Fruit fly (Drosophila melanogaster): ENCODE results near the gene CG31688.

CG31688 gene

dm6 chr2L:20401408-20401807 is 24.6 kb upstream of the CG31688 start:
- TF ChIP-seq Eip78C (GFP tag), result peak; percentile 52
- TF ChIP-seq CG9139 (GFP tag; optimal IDR thresholded peaks at IDR 0.05), result no peak
- peak; percentile 32 for TF ChIP-seq CG32006 (GFP tag; optimal IDR thresholded peaks at IDR 0.05)
- TF ChIP-seq Hr39 (GFP tag; optimal IDR thresholded peaks at IDR 0.05), result no peak
- TF ChIP-seq Ets96B (tag; optimal IDR thresholded peaks at IDR 0.05), result no peak
- TF ChIP-seq Sox15 (GFP tag; optimal IDR thresholded peaks at IDR 0.05), result no peak

DNA sequence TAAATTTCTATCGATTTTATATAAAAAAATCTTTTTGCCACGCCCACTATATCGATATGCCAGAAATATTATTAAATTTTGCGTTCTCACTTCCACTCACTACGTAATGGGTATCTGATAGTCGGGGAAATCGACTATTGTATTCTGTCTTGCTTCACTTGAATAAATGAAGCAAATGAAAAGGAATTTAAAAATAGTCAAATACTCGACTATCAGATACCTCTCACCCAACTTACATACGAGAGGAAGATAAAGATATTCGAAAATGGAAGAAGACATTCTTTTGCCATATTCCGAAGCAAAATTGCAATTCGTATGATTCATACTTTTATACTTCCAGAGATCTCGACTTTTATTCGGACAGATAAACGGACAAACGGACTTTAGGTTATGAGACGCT is 12.2 kb upstream of the CG31688 start:
- TF ChIP-seq CG4318 (GFP tag; optimal IDR thresholded peaks at IDR 0.05) (no peak), Lpt (GFP tag; optimal IDR thresholded peaks at IDR 0.05) (no peak), CG3919 (GFP tag; optimal IDR thresholded peaks at IDR 0.05) (no peak), acj6 (GFP tag; optimal IDR thresholded peaks at IDR 0.05) (no peak), CG11762 (GFP tag; optimal IDR thresholded peaks at IDR 0.05; ENCODE audit: insufficient read depth) (no peak), Met (GFP tag; optimal IDR thresholded peaks at IDR 0.05) (no peak)

DNA sequence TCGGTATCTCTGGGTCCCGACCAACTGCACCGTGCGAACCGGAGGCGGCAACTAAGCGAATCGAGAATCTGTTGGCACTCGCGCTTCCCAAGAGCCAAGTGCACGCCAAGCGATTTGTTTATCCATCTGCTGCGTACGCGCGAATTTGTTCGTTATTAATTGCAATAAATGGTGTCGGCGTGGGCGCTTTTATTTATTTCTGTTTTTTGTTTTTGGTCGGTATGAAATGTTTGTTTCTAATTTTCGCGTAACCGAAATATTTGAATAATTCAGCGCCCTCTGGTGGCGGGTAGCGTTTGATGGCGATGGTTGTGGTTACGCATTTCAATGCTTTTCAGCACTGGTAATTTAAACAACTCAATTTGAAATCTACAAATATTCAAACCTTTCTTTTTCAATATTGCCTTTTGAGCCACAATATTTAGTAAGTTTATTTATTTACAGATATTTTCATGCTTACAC is 11.2 kb upstream of the CG31688 start, which contains the start of gene CG10947:
Gene CG10947, minus strand, starts transcription at position 51 of the 462 bp plus-strand sequence.
- TF ChIP-seq Ets21C (GFP tag; optimal IDR thresholded peaks at IDR 0.05), result peak; percentile 41
- peak; percentile 5 for TF ChIP-seq CG3032 (tag; optimal IDR thresholded peaks at IDR 0.05)
- peak; percentile 23 for TF ChIP-seq Sox102F (GFP tag; optimal IDR thresholded peaks at IDR 0.05)
- no peak for TF ChIP-seq CG10669 (GFP tag; optimal IDR thresholded peaks at IDR 0.05)
- TF ChIP-seq ss (GFP tag; optimal IDR thresholded peaks at IDR 0.05), result no peak
- TF ChIP-seq CG11294 (GFP tag; IDR thresholded peaks at IDR 0.05), result no peak
- no peak for TF ChIP-seq CG34406 (GFP tag; optimal IDR thresholded peaks at IDR 0.05)
- TF ChIP-seq CG3919 (GFP tag; optimal IDR thresholded peaks at IDR 0.05), result peak; percentile 75
- peak; percentile 41 for TF ChIP-seq Hr4 (GFP tag; optimal IDR thresholded peaks at IDR 0.05)
- TF ChIP-seq CG8119 (GFP tag; IDR thresholded peaks at IDR 0.05), result no peak
- TF ChIP-seq topi (GFP tag; optimal IDR thresholded peaks at IDR 0.05), result peak; percentile 62
- no peak for TF ChIP-seq CG8632 (GFP tag; optimal IDR thresholded peaks at IDR 0.05)
- TF ChIP-seq dac (GFP tag; optimal IDR thresholded peaks at IDR 0.05), result peak; percentile 23
- peak; percentile 65 for TF ChIP-seq lz (GFP tag; optimal IDR thresholded peaks at IDR 0.05)
- TF ChIP-seq CG32006 (GFP tag; optimal IDR thresholded peaks at IDR 0.05), result peak; percentile 27
- TF ChIP-seq Eip93F (GFP tag; optimal IDR thresholded peaks at IDR 0.05), result no peak
- TF ChIP-seq Eip78C (GFP tag), result peak; percentile 80
- peak; percentile 62 for TF ChIP-seq esn (GFP tag; optimal IDR thresholded peaks at IDR 0.05)
- TF ChIP-seq CG6854 (GFP tag; optimal IDR thresholded peaks at IDR 0.05), result no peak
- peak; percentile 47 for TF ChIP-seq Met (GFP tag; optimal IDR thresholded peaks at IDR 0.05)
- TF ChIP-seq achi (GFP tag; optimal IDR thresholded peaks at IDR 0.05), result peak; percentile 20
- peak; percentile 48 for TF ChIP-seq Sox14 (GFP tag; optimal IDR thresholded peaks at IDR 0.05)
- TF ChIP-seq OdsH (GFP tag; optimal IDR thresholded peaks at IDR 0.05), result peak; percentile 46
- no peak for TF ChIP-seq Gug (GFP tag; IDR thresholded peaks at IDR 0.05)
- TF ChIP-seq CG6163 (GFP tag; IDR thresholded peaks at IDR 0.05), result peak; percentile 51; the same call in 1 of the 3 replicates
- TF ChIP-seq vri (GFP tag; optimal IDR thresholded peaks at IDR 0.05), result no peak
- TF ChIP-seq net (GFP tag; optimal IDR thresholded peaks at IDR 0.05), result no peak
- TF ChIP-seq CG10631 (GFP tag; optimal IDR thresholded peaks at IDR 0.05), result peak; percentile 3
- TF ChIP-seq Sox15 (GFP tag; optimal IDR thresholded peaks at IDR 0.05), result peak; percentile 12
- peak; percentile 48 for TF ChIP-seq fkh (GFP tag; optimal IDR thresholded peaks at IDR 0.05)
- peak; percentile 61 for TF ChIP-seq cyc (GFP tag; optimal IDR thresholded peaks at IDR 0.05)
- peak; percentile 37 for TF ChIP-seq CG6792 (GFP tag; optimal IDR thresholded peaks at IDR 0.05)
- peak; percentile 68 for TF ChIP-seq CG31627 (GFP tag; optimal IDR thresholded peaks at IDR 0.05)
- peak in 1 of 2 experiments; percentile 20 for TF ChIP-seq salr (GFP tag; optimal IDR thresholded peaks at IDR 0.05)
- TF ChIP-seq Hr39 (GFP tag; optimal IDR thresholded peaks at IDR 0.05), result peak; percentile 54
- TF ChIP-seq CG8319 (GFP tag; optimal IDR thresholded peaks at IDR 0.05), result peak; percentile 2
- TF ChIP-seq pdm3 (GFP tag; optimal IDR thresholded peaks at IDR 0.05), result peak; percentile 58
- peak; percentile 33 for TF ChIP-seq Eip75B (GFP tag; optimal IDR thresholded peaks at IDR 0.05)
- no peak for TF ChIP-seq fd59A (GFP tag; optimal IDR thresholded peaks at IDR 0.05)
- TF ChIP-seq acj6 (GFP tag; optimal IDR thresholded peaks at IDR 0.05), result peak; percentile 36
